Worm (Caenorhabditis elegans) whole organism, L1 larva: ENCODE data around the gene tre-5.

Source experiments
- C04F5.9 ChIP-seq: sonication (generic microtip); optimal IDR thresholded peaks from 2 replicates; lab custom pipeline; 2016; ENCODE audit warnings: missing genetic modification characterization, missing compliant biosample characterization
- C16A3.4 ChIP-seq: fragments of 150-350 bp; optimal IDR thresholded peaks from 2 replicates; lab custom pipeline; 2014; ENCODE audit warnings: missing biosample characterization, missing genetic modification characterization
- F16B12.6 ChIP-seq: fragments of 150-350 bp; optimal IDR thresholded peaks from 2 replicates; lab custom pipeline; 2014; ENCODE audit warnings: missing biosample characterization, missing genetic modification characterization
- Y116A8C.19 ChIP-seq: sonication (generic microtip); optimal IDR thresholded peaks from 2 replicates; lab custom pipeline; 2016; ENCODE audit warnings: missing compliant biosample characterization, missing genetic modification characterization, borderline replicate concordance
- aha-1 ChIP-seq: fragments of 150-350 bp; optimal IDR thresholded peaks from 2 replicates; lab custom pipeline; 2014; ENCODE audit warnings: missing biosample characterization, missing genetic modification characterization
- alr-1 ChIP-seq: fragments of 200-800 bp; sonication (Bioruptor generic); optimal IDR thresholded peaks from 2 replicates; lab custom pipeline; 2018; ENCODE audit warnings: borderline replicate concordance, mild to moderate bottlenecking, missing genetic modification characterization, missing compliant biosample characterization
- blmp-1 ChIP-seq: fragments of 150-350 bp; optimal IDR thresholded peaks from 2 replicates; lab custom pipeline; 2014; ENCODE audit warnings: missing biosample characterization, missing genetic modification characterization
- ceh-63 ChIP-seq: fragments of 200-800 bp; sonication (Bioruptor generic); optimal IDR thresholded peaks from 2 replicates; lab custom pipeline; 2018; ENCODE audit warnings: mild to moderate bottlenecking, missing genetic modification characterization, missing compliant biosample characterization
- ceh-8 ChIP-seq: fragments of 200-800 bp; sonication (Bioruptor generic); optimal IDR thresholded peaks from 2 replicates; lab custom pipeline; 2018; ENCODE audit warnings: mild to moderate bottlenecking, missing genetic modification characterization, moderate library complexity, missing compliant biosample characterization
- ceh-82 ChIP-seq, 3 experiments: fragments of 150-350 bp in 1 of 3; sonication (generic microtip) in 2 of 3; optimal IDR thresholded peaks; 2 replicates each; lab custom pipeline; 2014 to 2017; ENCODE audit warnings: missing biosample characterization in 3 of 3, missing genetic modification characterization in 3 of 3
- ceh-90 ChIP-seq: sonication (generic microtip); optimal IDR thresholded peaks from 2 replicates; lab custom pipeline; 2016; ENCODE audit warnings: missing genetic modification characterization, missing compliant biosample characterization
- ces-1 ChIP-seq: fragments of 150-350 bp; optimal IDR thresholded peaks from 2 replicates; lab custom pipeline; 2014; ENCODE audit warnings: missing biosample characterization, missing genetic modification reagents, missing genetic modification characterization
- dpl-1 ChIP-seq, 3 experiments: fragments of 150-350 bp in 2 of 3; sonication (generic microtip) in 1 of 3; optimal IDR thresholded peaks; 2 replicates each; lab custom pipeline; 2014 to 2017; ENCODE audit warnings: missing biosample characterization in 3 of 3, missing genetic modification characterization in 3 of 3, missing genetic modification reagents in 3 of 3
- dsc-1 ChIP-seq: sonication (generic microtip); optimal IDR thresholded peaks from 2 replicates; lab custom pipeline; 2016; ENCODE audit warnings: mild to moderate bottlenecking, missing genetic modification characterization, missing compliant biosample characterization
- efl-1 ChIP-seq, 4 experiments: fragments of 150-350 bp; optimal IDR thresholded peaks in 3 of 4; peaks in 1 of 4; 1 replicate in 1 of 4; 2 replicates in 3 of 4; lab custom pipeline; 2014; ENCODE audit warnings: missing biosample characterization in 2 of 4, missing genetic modification characterization in 2 of 4, missing genetic modification reagents in 2 of 4
- efl-3 ChIP-seq: fragments of 200-800 bp; sonication (Bioruptor generic); optimal IDR thresholded peaks from 2 replicates; lab custom pipeline; 2018; ENCODE audit warnings: mild to moderate bottlenecking, missing genetic modification characterization, missing compliant biosample characterization
- elt-2 ChIP-seq: sonication (generic microtip); optimal IDR thresholded peaks from 2 replicates; lab custom pipeline; 2016; ENCODE audit warnings: missing genetic modification characterization, mild to moderate bottlenecking, inconsistent platforms, missing compliant biosample characterization, missing genetic modification reagents
- fkh-10 ChIP-seq: sonication (generic microtip); optimal IDR thresholded peaks from 2 replicates; lab custom pipeline; 2017; ENCODE audit warnings: missing biosample characterization, missing genetic modification reagents, missing genetic modification characterization
- fkh-4 ChIP-seq: sonication (generic microtip); optimal IDR thresholded peaks from 2 replicates; lab custom pipeline; 2016; ENCODE audit warnings: missing compliant biosample characterization, missing genetic modification characterization, borderline replicate concordance
- fkh-8 ChIP-seq: sonication (generic microtip); optimal IDR thresholded peaks from 2 replicates; lab custom pipeline; 2016; ENCODE audit warnings: mild to moderate bottlenecking, missing genetic modification characterization, missing compliant biosample characterization
- hpl-2 ChIP-seq: fragments of 150-350 bp; optimal IDR thresholded peaks from 2 replicates; lab custom pipeline; 2014; ENCODE audit warnings: missing biosample characterization, missing genetic modification reagents, missing genetic modification characterization
- isw-1 ChIP-seq: fragments of 200-800 bp; sonication (Bioruptor generic); IDR thresholded peaks from 2 replicates; pipeline ENCODE4 v1.3.6; 2022; ENCODE audit warnings: missing genetic modification characterization, missing compliant biosample characterization
- lin-13 ChIP-seq: fragments of 150-350 bp; optimal IDR thresholded peaks from 2 replicates; lab custom pipeline; 2014; ENCODE audit warnings: missing biosample characterization, missing genetic modification reagents, missing genetic modification characterization
- lin-15B ChIP-seq: fragments of 150-350 bp; sonication (generic microtip); optimal IDR thresholded peaks from 3 replicates; lab custom pipeline; 2014; ENCODE audit warnings: missing biosample characterization, missing genetic modification characterization
- lin-35 ChIP-seq, 2 experiments: fragments of 150-350 bp; optimal IDR thresholded peaks; 2 replicates each; lab custom pipeline; 2014; ENCODE audit warnings: missing biosample characterization in 2 of 2, missing genetic modification characterization in 2 of 2, missing genetic modification reagents in 2 of 2
- lsy-2 ChIP-seq, 2 experiments: fragments of 150-350 bp; optimal IDR thresholded peaks; 2 replicates each; lab custom pipeline; 2014; ENCODE audit warnings: missing biosample characterization in 2 of 2, missing genetic modification characterization in 2 of 2
- mef-2 ChIP-seq: fragments of 150-350 bp; optimal IDR thresholded peaks from 2 replicates; lab custom pipeline; 2014; ENCODE audit warnings: missing biosample characterization, missing genetic modification characterization
- nhr-11 ChIP-seq: fragments of 150-350 bp; optimal IDR thresholded peaks from 2 replicates; lab custom pipeline; 2014; ENCODE audit warnings: missing biosample characterization, missing genetic modification characterization
- nhr-12 ChIP-seq: sonication (generic microtip); optimal IDR thresholded peaks from 2 replicates; lab custom pipeline; 2017; ENCODE audit warnings: missing biosample characterization, missing genetic modification characterization
- nhr-19 ChIP-seq: fragments of 200-800 bp; sonication (Bioruptor generic); conservative IDR thresholded peaks from 2 replicates; pipeline ENCODE4 v1.3.6; 2022; ENCODE audit warnings: missing genetic modification characterization, missing compliant biosample characterization
- nhr-237 ChIP-seq: fragments of 150-350 bp; optimal IDR thresholded peaks from 2 replicates; lab custom pipeline; 2014; ENCODE audit warnings: missing biosample characterization, missing genetic modification characterization
- nhr-47 ChIP-seq: sonication (generic microtip); optimal IDR thresholded peaks from 2 replicates; lab custom pipeline; 2016; ENCODE audit warnings: mild to moderate bottlenecking, missing genetic modification characterization, moderate library complexity, missing compliant biosample characterization
- nhr-76 ChIP-seq: sonication (generic microtip); optimal IDR thresholded peaks from 2 replicates; lab custom pipeline; 2017; ENCODE audit warnings: missing biosample characterization, missing genetic modification characterization
- nhr-85 ChIP-seq: sonication (generic microtip); peaks from one replicate; lab custom pipeline; 2016; ENCODE audit warnings: missing genetic modification characterization, inconsistent platforms, missing compliant biosample characterization
- nhr-90 ChIP-seq: sonication (generic microtip); optimal IDR thresholded peaks from 2 replicates; lab custom pipeline; 2016; ENCODE audit warnings: mild to moderate bottlenecking, missing genetic modification characterization, missing compliant biosample characterization; ENCODE audit not compliant: poor library complexity
- skn-1 ChIP-seq: fragments of 150-350 bp; optimal IDR thresholded peaks from 2 replicates; lab custom pipeline; 2014; ENCODE audit warnings: missing biosample characterization, missing genetic modification characterization
- snpc-4 ChIP-seq: fragments of 150-350 bp; optimal IDR thresholded peaks from 2 replicates; lab custom pipeline; 2014; ENCODE audit warnings: missing biosample characterization, missing genetic modification characterization
- snu-23 ChIP-seq: sonication (generic microtip); optimal IDR thresholded peaks from 2 replicates; lab custom pipeline; 2016; ENCODE audit warnings: missing genetic modification characterization, missing compliant biosample characterization
- sup-37 ChIP-seq: fragments of 200-800 bp; sonication (Bioruptor generic); optimal IDR thresholded peaks from 2 replicates; lab custom pipeline; 2018; ENCODE audit warnings: mild to moderate bottlenecking, missing genetic modification characterization, missing compliant biosample characterization
- tbx-2 ChIP-seq: sonication (generic microtip); optimal IDR thresholded peaks from 2 replicates; lab custom pipeline; 2016; ENCODE audit warnings: missing genetic modification characterization, missing compliant biosample characterization
- tlp-1 ChIP-seq: fragments of 150-350 bp; optimal IDR thresholded peaks from 2 replicates; lab custom pipeline; 2014; ENCODE audit warnings: missing biosample characterization, missing genetic modification characterization
- unc-30 ChIP-seq: sonication (generic microtip); optimal IDR thresholded peaks from 2 replicates; lab custom pipeline; 2017; ENCODE audit warnings: missing biosample characterization, missing genetic modification characterization
- unc-62 ChIP-seq: fragments of 150-350 bp; optimal IDR thresholded peaks from 2 replicates; lab custom pipeline; 2014; ENCODE audit warnings: missing biosample characterization, missing genetic modification reagents, missing genetic modification characterization
- unc-86 ChIP-seq: sonication (generic microtip); optimal IDR thresholded peaks from 2 replicates; lab custom pipeline; 2016; ENCODE audit warnings: missing genetic modification characterization, missing compliant biosample characterization
- unc-98 ChIP-seq: fragments of 200-800 bp; sonication (Bioruptor generic); IDR thresholded peaks from 2 replicates; pipeline ENCODE4 v1.3.6; 2022; ENCODE audit warnings: missing genetic modification characterization, missing compliant biosample characterization
- vab-15 ChIP-seq: sonication (generic microtip); optimal IDR thresholded peaks from 2 replicates; lab custom pipeline; 2017; ENCODE audit warnings: missing genotype, mild to moderate bottlenecking, missing genetic modification characterization, missing compliant biosample characterization
- zip-4 ChIP-seq: fragments of 200-800 bp; sonication (Bioruptor generic); optimal IDR thresholded peaks from 2 replicates; lab custom pipeline; 2018; ENCODE audit warnings: mild to moderate bottlenecking, missing genetic modification characterization, moderate library complexity, missing compliant biosample characterization
- ztf-4 ChIP-seq: fragments of 150-350 bp; optimal IDR thresholded peaks from 2 replicates; lab custom pipeline; 2014; ENCODE audit warnings: missing biosample characterization, missing genetic modification characterization

tre-5 gene

DNA sequence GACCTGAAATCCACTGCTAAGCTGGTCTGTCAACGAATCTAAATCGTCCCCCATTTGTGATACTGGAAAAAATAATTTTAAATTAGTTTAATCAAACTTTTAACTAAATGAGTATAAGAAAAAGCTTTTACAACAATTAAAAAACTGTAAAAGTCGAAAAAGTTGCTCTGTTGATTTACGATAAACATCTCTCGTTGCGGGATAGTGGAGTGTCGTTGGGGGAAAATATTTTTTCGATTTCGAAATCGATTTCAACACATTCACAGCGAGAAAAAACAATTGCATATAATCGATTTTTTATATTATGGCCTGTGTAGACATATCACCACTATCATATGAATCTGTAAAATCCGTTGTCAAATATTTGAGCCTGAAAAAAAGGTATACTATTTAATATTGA is 23.6 kb downstream of the tre-5 start, which contains the start of the genes F23F1.5 and fbxc-54:
Gene F23F1.5, minus strand, starts transcription at position 64 of the 400 bp plus-strand sequence.
Gene fbxc-54, plus strand, starts transcription at position 199 of the 400 bp plus-strand sequence.
- TF ChIP-seq fkh-10 (GFP tag; lab: Kevin White, UChicago) (no peak), lsy-2 (tag; optimal IDR thresholded peaks at IDR 0.05; lab: Kevin White, UChicago) (peak in 1 of 2 experiments; percentile 74), unc-86 (tag; lab: Kevin White, UChicago) (no peak), sup-37 (GFP tag; lab: Kevin White, UChicago) (no peak), aha-1 (tag; lab: Kevin White, UChicago) (no peak), Y116A8C.19 (tag; lab: Kevin White, UChicago) (no peak), nhr-47 (tag; lab: Kevin White, UChicago) (peak; percentile 2), nhr-237 (tag; lab: Kevin White, UChicago) (no peak), nhr-12 (no peak), efl-1 (optimal IDR thresholded peaks at IDR 0.05; lab: Kevin White, UChicago) (peak; percentile 29 to 51), efl-1 (GFP tag; optimal IDR thresholded peaks at IDR 0.05 in 1 of 2; lab: Kevin White, UChicago) (peak; percentile 44 to 77), zip-4 (GFP tag; lab: Kevin White, UChicago) (peak; percentile 43), blmp-1 (tag; lab: Kevin White, UChicago) (peak; percentile 16), dsc-1 (tag; lab: Kevin White, UChicago) (no peak), unc-62 (GFP tag; lab: Kevin White, UChicago) (no peak), ceh-8 (GFP tag; lab: Kevin White, UChicago) (no peak), elt-2 (no peak), ceh-82 (tag; optimal IDR thresholded peaks at IDR 0.05; lab: Kevin White, UChicago) (peak in 1 of 3 experiments; percentile 57), lin-13 (no peak), nhr-90 (tag; lab: Kevin White, UChicago) (no peak), ceh-90 (tag; lab: Kevin White, UChicago) (no peak), efl-3 (GFP tag; lab: Kevin White, UChicago) (no peak), nhr-76 (tag; lab: Kevin White, UChicago) (no peak), unc-30 (tag; lab: Kevin White, UChicago) (no peak), nhr-11 (tag; lab: Kevin White, UChicago) (no peak), F16B12.6 (tag; lab: Kevin White, UChicago) (peak; percentile 17), tlp-1 (tag; lab: Kevin White, UChicago) (no peak), unc-98 (GFP tag; lab: Robert Waterston, UW) (no peak), fkh-8 (tag; lab: Kevin White, UChicago) (no peak), C16A3.4 (tag; lab: Kevin White, UChicago) (peak; percentile 46), skn-1 (tag; lab: Kevin White, UChicago) (peak; percentile 89), ces-1 (GFP tag; lab: Kevin White, UChicago) (no peak), isw-1 (no peak), lin-35 (GFP tag; optimal IDR thresholded peaks at IDR 0.05; lab: Kevin White, UChicago) (peak; percentile 16 to 55), dpl-1 (GFP tag; optimal IDR thresholded peaks at IDR 0.05; lab: Kevin White, UChicago) (peak; percentile 1 to 58 (median 4)), snpc-4 (tag; lab: Kevin White, UChicago) (peak; percentile 27), lin-15B (tag; lab: Kevin White, UChicago) (peak; percentile 22), alr-1 (tag; lab: Kevin White, UChicago) (no peak), ceh-63 (GFP tag; lab: Kevin White, UChicago) (no peak)

DNA sequence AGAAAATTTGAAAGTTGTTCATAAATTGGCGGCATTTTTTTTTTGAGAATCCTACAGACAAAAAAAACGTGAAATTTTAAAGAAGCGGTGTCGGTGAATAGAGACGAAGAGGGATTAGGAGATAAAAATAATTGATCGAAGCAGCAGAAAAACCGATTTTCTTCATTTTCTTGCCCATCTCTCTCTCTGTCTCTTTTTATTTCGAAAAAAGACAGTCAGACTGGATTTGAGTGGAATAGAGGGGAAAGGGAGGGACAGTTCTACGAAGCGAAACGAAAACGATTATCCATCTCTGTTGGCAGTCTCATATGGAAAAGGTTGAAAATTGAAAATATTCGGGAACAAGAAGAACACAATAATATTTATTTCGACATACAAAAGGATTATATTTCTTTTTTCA is 25.5 kb downstream of the tre-5 start:
- TF ChIP-seq blmp-1 (tag; lab: Kevin White, UChicago) = peak; percentile 61
- no peak for TF ChIP-seq ceh-8 (GFP tag; lab: Kevin White, UChicago)

DNA sequence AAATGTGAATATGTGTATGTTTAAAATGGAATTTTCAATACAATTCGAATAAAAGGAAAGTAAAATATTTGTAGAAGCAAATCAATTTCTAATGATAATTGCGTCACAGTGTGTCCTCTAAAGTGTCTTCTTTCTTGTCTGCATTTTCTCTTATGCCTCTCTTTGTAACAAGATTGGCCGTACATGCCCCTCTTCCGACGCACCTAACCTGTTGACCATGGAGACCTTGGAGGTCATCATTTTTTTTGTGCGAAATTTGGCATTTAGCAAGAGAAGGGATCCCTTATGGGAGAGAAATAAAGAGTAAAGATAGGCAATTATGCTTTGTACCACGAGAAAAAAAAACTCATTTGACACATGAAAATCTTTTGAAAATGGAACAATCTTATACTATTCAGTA is 26.8 kb downstream of the tre-5 start, which contains the start of gene F23F1.4:
Gene F23F1.4, minus strand, starts transcription at position 141 of the 400 bp plus-strand sequence.
- TF ChIP-seq hpl-2 (GFP tag; lab: Kevin White, UChicago) (no peak), vab-15 (tag; lab: Kevin White, UChicago) (no peak), C04F5.9 (no peak), fkh-4 (no peak), nhr-19 (no peak), tbx-2 (tag; lab: Kevin White, UChicago) (no peak), unc-30 (tag; lab: Kevin White, UChicago) (no peak), nhr-85 (tag; lab: Kevin White, UChicago) (peak; percentile 82), ces-1 (GFP tag; lab: Kevin White, UChicago) (no peak), dsc-1 (tag; lab: Kevin White, UChicago) (no peak), elt-2 (no peak), alr-1 (tag; lab: Kevin White, UChicago) (no peak), fkh-10 (GFP tag; lab: Kevin White, UChicago) (no peak), efl-1 (optimal IDR thresholded peaks at IDR 0.05; lab: Kevin White, UChicago) (no peak), efl-1 (GFP tag; optimal IDR thresholded peaks at IDR 0.05 in 1 of 2; lab: Kevin White, UChicago) (peak in 1 of 2 experiments; percentile 69), ztf-4 (tag; lab: Kevin White, UChicago) (no peak), mef-2 (no peak), fkh-8 (tag; lab: Kevin White, UChicago) (no peak), C16A3.4 (tag; lab: Kevin White, UChicago) (no peak), snu-23 (GFP tag; lab: Kevin White, UChicago) (peak; percentile 34)
